Fruit fly (Drosophila melanogaster) whole organism, embryonic: ENCODE data around the gene CG14082.

Source experiments
- B-H2 ChIP-seq: fragments of 200-800 bp; sonication (Bioruptor generic); optimal IDR thresholded peaks from 2 replicates; lab custom pipeline; 2018; ENCODE audit warnings: missing biosample characterization, mild to moderate bottlenecking, missing genetic modification characterization
- BEAF-32 ChIP-seq: fragments of 200-800 bp; sonication (Bioruptor generic); optimal IDR thresholded peaks from 3 replicates; lab custom pipeline; 2017; ENCODE audit warnings: missing biosample characterization, missing genetic modification characterization, mild to moderate bottlenecking, moderate library complexity, missing genetic modification reagents
- CG10431 ChIP-seq: fragments of 200-800 bp; sonication (Bioruptor generic); optimal IDR thresholded peaks from 3 replicates; lab custom pipeline; 2018; ENCODE audit warnings: missing biosample characterization, mild to moderate bottlenecking, missing genetic modification characterization
- CG10979 ChIP-seq: fragments of 200-800 bp; sonication (Bioruptor generic); optimal IDR thresholded peaks from 2 replicates; lab custom pipeline; 2018; ENCODE audit warnings: missing biosample characterization, mild to moderate bottlenecking, missing genetic modification characterization, moderate library complexity
- CG13296 ChIP-seq: fragments of 200-800 bp; sonication (Bioruptor generic); optimal IDR thresholded peaks from 3 replicates; lab custom pipeline; 2018; ENCODE audit warnings: missing biosample characterization, mild to moderate bottlenecking, missing genetic modification characterization
- CG15601 ChIP-seq: fragments of 200-800 bp; sonication (Bioruptor generic); optimal IDR thresholded peaks from 3 replicates; lab custom pipeline; 2019; ENCODE audit warnings: missing biosample characterization, mild to moderate bottlenecking, missing genetic modification characterization, moderate library complexity
- CG18619 ChIP-seq: fragments of 200-800 bp; sonication (Bioruptor generic); optimal IDR thresholded peaks from 3 replicates; lab custom pipeline; 2017; ENCODE audit warnings: missing biosample characterization, mild to moderate bottlenecking, missing genetic modification characterization
- CG2116 ChIP-seq: fragments of 200-800 bp; sonication (Bioruptor generic); optimal IDR thresholded peaks from 3 replicates; lab custom pipeline; 2018; ENCODE audit warnings: missing biosample characterization, mild to moderate bottlenecking, missing genetic modification characterization
- CG2120 ChIP-seq: fragments of 200-800 bp; sonication (Bioruptor generic); optimal IDR thresholded peaks from 3 replicates; lab custom pipeline; 2016; ENCODE audit warnings: missing biosample characterization, missing genetic modification characterization
- CG2202 ChIP-seq: fragments of 200-800 bp; sonication (Bioruptor generic); optimal IDR thresholded peaks from 2 replicates; lab custom pipeline; 2018; ENCODE audit warnings: missing biosample characterization, mild to moderate bottlenecking, missing genetic modification characterization
- CG2678 ChIP-seq: fragments of 200-800 bp; sonication (Bioruptor generic); optimal IDR thresholded peaks from 3 replicates; lab custom pipeline; 2019; ENCODE audit warnings: missing biosample characterization, mild to moderate bottlenecking, missing genetic modification characterization, moderate library complexity
- CG3163 ChIP-seq: fragments of 200-800 bp; sonication (Bioruptor generic); optimal IDR thresholded peaks from 3 replicates; lab custom pipeline; 2016; ENCODE audit warnings: missing biosample characterization, missing genetic modification characterization
- CG3281 ChIP-seq: fragments of 200-800 bp; sonication (Bioruptor generic); optimal IDR thresholded peaks from 3 replicates; lab custom pipeline; 2017; ENCODE audit warnings: missing biosample characterization, mild to moderate bottlenecking, missing genetic modification characterization
- CG6683 ChIP-seq: fragments of 200-800 bp; sonication (Bioruptor generic); optimal IDR thresholded peaks from 2 replicates; lab custom pipeline; 2017; ENCODE audit warnings: missing biosample characterization, mild to moderate bottlenecking, missing genetic modification characterization, missing genetic modification reagents
- CG6765 ChIP-seq: fragments of 200-800 bp; sonication (Bioruptor generic); optimal IDR thresholded peaks from 3 replicates; lab custom pipeline; 2017; ENCODE audit warnings: missing biosample characterization, mild to moderate bottlenecking, missing genetic modification characterization
- CG7745 ChIP-seq: fragments of 200-800 bp; sonication (Bioruptor generic); optimal IDR thresholded peaks from 2 replicates; lab custom pipeline; 2018; ENCODE audit warnings: missing biosample characterization, mild to moderate bottlenecking, missing genetic modification characterization, moderate library complexity
- CG8388 ChIP-seq: fragments of 200-800 bp; sonication (Bioruptor generic); optimal IDR thresholded peaks from 2 replicates; lab custom pipeline; 2019; ENCODE audit warnings: missing biosample characterization, mild to moderate bottlenecking, missing genetic modification characterization, moderate library complexity
- CG9215 ChIP-seq: fragments of 200-800 bp; sonication (Bioruptor generic); IDR thresholded peaks from 2 replicates; pipeline ENCODE4 v1.3.6; 2022; ENCODE audit warnings: missing biosample characterization, missing genetic modification characterization
- CG9609 ChIP-seq: fragments of 200-800 bp; sonication (Bioruptor generic); optimal IDR thresholded peaks from 3 replicates; lab custom pipeline; 2016; ENCODE audit warnings: missing biosample characterization, missing genetic modification characterization
- D19A ChIP-seq: fragments of 200-800 bp; optimal IDR thresholded peaks from 3 replicates; lab custom pipeline; 2019; ENCODE audit warnings: missing biosample characterization, mild to moderate bottlenecking, missing genetic modification characterization, moderate library complexity
- Fer1 ChIP-seq: fragments of 200-800 bp; sonication (Bioruptor generic); optimal IDR thresholded peaks from 2 replicates; lab custom pipeline; 2017; ENCODE audit warnings: missing biosample characterization, mild to moderate bottlenecking, missing genetic modification characterization
- HLH4C ChIP-seq: fragments of 200-800 bp; sonication (Bioruptor generic); IDR thresholded peaks from 3 replicates; pipeline ENCODE4 v1.3.6; 2022; ENCODE audit warnings: missing biosample characterization, missing genetic modification characterization; ENCODE audit not compliant: partially characterized antibody
- HLHmδ ChIP-seq: fragments of 200-800 bp; sonication (Bioruptor generic); optimal IDR thresholded peaks from 2 replicates; lab custom pipeline; 2018; ENCODE audit warnings: missing biosample characterization, mild to moderate bottlenecking, missing genetic modification characterization, moderate library complexity
- Hey ChIP-seq: fragments of 200-800 bp; sonication (Bioruptor generic); optimal IDR thresholded peaks from 3 replicates; lab custom pipeline; 2018; ENCODE audit warnings: missing biosample characterization, mild to moderate bottlenecking, missing genetic modification characterization
- Med ChIP-seq: fragments of 200-800 bp; sonication (Bioruptor generic); peaks from one replicate; lab custom pipeline; 2016; ENCODE audit warnings: missing biosample characterization, missing genetic modification characterization, mild to moderate bottlenecking, inconsistent platforms, moderate library complexity
- Pdp1 ChIP-seq, 2 experiments: fragments of 200-800 bp; sonication (Bioruptor generic); optimal IDR thresholded peaks; 3 replicates each; lab custom pipeline; 2016; ENCODE audit warnings: missing biosample characterization in 2 of 2, missing genetic modification characterization in 2 of 2, mild to moderate bottlenecking in 1 of 2, moderate library complexity in 1 of 2
- Rfx ChIP-seq: fragments of 200-800 bp; sonication (Bioruptor generic); IDR thresholded peaks from 2 replicates; pipeline ENCODE4 v1.3.6; 2022; ENCODE audit warnings: missing biosample characterization, missing genetic modification characterization
- Scr ChIP-seq: fragments of 200-800 bp; sonication (Bioruptor generic); IDR thresholded peaks from 2 replicates; pipeline ENCODE4 v1.3.6; 2022; ENCODE audit warnings: missing biosample characterization, missing genetic modification characterization; ENCODE audit not compliant: partially characterized antibody
- ac ChIP-seq: fragments of 200-800 bp; sonication (Bioruptor generic); optimal IDR thresholded peaks from 3 replicates; lab custom pipeline; 2017; ENCODE audit warnings: missing biosample characterization, mild to moderate bottlenecking, missing genetic modification characterization
- cg ChIP-seq: fragments of 200-800 bp; sonication (Bioruptor generic); optimal IDR thresholded peaks from 3 replicates; lab custom pipeline; 2019; ENCODE audit warnings: missing biosample characterization, mild to moderate bottlenecking, missing genetic modification characterization, moderate library complexity
- chif ChIP-seq, 2 experiments: fragments of 200-800 bp; sonication (Bioruptor generic); optimal IDR thresholded peaks; 3 replicates each; lab custom pipeline; 2016; ENCODE audit warnings: missing biosample characterization in 2 of 2, missing genetic modification characterization in 2 of 2
- croc ChIP-seq: fragments of 200-800 bp; sonication (Bioruptor generic); conservative IDR thresholded peaks from 3 replicates; pipeline ENCODE4 v1.3.6; 2022; ENCODE audit warnings: missing biosample characterization, missing genetic modification characterization
- cwo ChIP-seq: fragments of 200-800 bp; sonication (Bioruptor generic); optimal IDR thresholded peaks from 3 replicates; lab custom pipeline; 2017; ENCODE audit warnings: missing biosample characterization, missing genetic modification characterization, mild to moderate bottlenecking, moderate library complexity, missing genetic modification reagents
- dimm ChIP-seq: fragments of 200-800 bp; sonication (Bioruptor generic); IDR thresholded peaks from 2 replicates; pipeline ENCODE4 v1.3.6; 2022; ENCODE audit warnings: missing biosample characterization, missing genetic modification characterization
- eve ChIP-seq, 2 experiments: fragments of >200 bp; optimal IDR thresholded peaks; 2 replicates each; lab custom pipeline; 2017; ENCODE audit warnings: missing biosample characterization in 2 of 2, missing genetic modification characterization in 2 of 2
- kah ChIP-seq: fragments of 200-800 bp; sonication (Bioruptor generic); optimal IDR thresholded peaks from 2 replicates; lab custom pipeline; 2018; ENCODE audit warnings: missing biosample characterization, mild to moderate bottlenecking, missing genetic modification characterization
- klu ChIP-seq: fragments of 200-800 bp; sonication (Bioruptor generic); IDR thresholded peaks from 2 replicates; pipeline ENCODE4 v1.3.6; 2022; ENCODE audit warnings: missing biosample characterization, missing genetic modification characterization
- lola ChIP-seq, 3 experiments: fragments of >200 bp in 2 of 3; fragments of 200-800 bp in 1 of 3; sonication (Bioruptor generic) in 1 of 3; optimal IDR thresholded peaks; 2 replicates each; lab custom pipeline; 2017 to 2019; ENCODE audit warnings: missing biosample characterization in 3 of 3, missing genetic modification characterization in 3 of 3, mild to moderate bottlenecking in 1 of 3, moderate library complexity in 1 of 3
- luna ChIP-seq: fragments of 200-800 bp; sonication (Bioruptor generic); optimal IDR thresholded peaks from 2 replicates; lab custom pipeline; 2016; ENCODE audit warnings: missing biosample characterization, missing genetic modification characterization
- odd ChIP-seq: fragments of 200-800 bp; sonication (Bioruptor generic); optimal IDR thresholded peaks from 2 replicates; lab custom pipeline; 2017; ENCODE audit warnings: missing biosample characterization, mild to moderate bottlenecking, missing genetic modification characterization
- pb ChIP-seq: fragments of 200-800 bp; sonication (Bioruptor generic); optimal IDR thresholded peaks from 3 replicates; lab custom pipeline; 2016; ENCODE audit warnings: missing biosample characterization, missing genetic modification characterization
- phol ChIP-seq: fragments of 200-800 bp; sonication (Bioruptor generic); optimal IDR thresholded peaks from 3 replicates; lab custom pipeline; 2018; ENCODE audit warnings: missing biosample characterization, mild to moderate bottlenecking, missing genetic modification characterization, moderate library complexity
- pros ChIP-seq: fragments of 200-800 bp; sonication (Bioruptor generic); optimal IDR thresholded peaks from 3 replicates; lab custom pipeline; 2019; ENCODE audit warnings: missing biosample characterization, mild to moderate bottlenecking, missing genetic modification characterization, moderate library complexity
- sd ChIP-seq: fragments of 200-800 bp; sonication (Bioruptor generic); optimal IDR thresholded peaks from 3 replicates; lab custom pipeline; 2018; ENCODE audit warnings: missing biosample characterization, mild to moderate bottlenecking, missing genetic modification characterization, moderate library complexity
- twi ChIP-seq: fragments of 200-800 bp; optimal IDR thresholded peaks from 2 replicates; lab custom pipeline; 2019; ENCODE audit warnings: missing biosample characterization, mild to moderate bottlenecking, missing genetic modification characterization, moderate library complexity
- z ChIP-seq: fragments of 200-800 bp; sonication (Bioruptor generic); IDR thresholded peaks from 3 replicates; pipeline ENCODE4 v1.3.6; 2022; ENCODE audit warnings: missing biosample characterization, missing genetic modification characterization

Gene CG14082

DNA sequence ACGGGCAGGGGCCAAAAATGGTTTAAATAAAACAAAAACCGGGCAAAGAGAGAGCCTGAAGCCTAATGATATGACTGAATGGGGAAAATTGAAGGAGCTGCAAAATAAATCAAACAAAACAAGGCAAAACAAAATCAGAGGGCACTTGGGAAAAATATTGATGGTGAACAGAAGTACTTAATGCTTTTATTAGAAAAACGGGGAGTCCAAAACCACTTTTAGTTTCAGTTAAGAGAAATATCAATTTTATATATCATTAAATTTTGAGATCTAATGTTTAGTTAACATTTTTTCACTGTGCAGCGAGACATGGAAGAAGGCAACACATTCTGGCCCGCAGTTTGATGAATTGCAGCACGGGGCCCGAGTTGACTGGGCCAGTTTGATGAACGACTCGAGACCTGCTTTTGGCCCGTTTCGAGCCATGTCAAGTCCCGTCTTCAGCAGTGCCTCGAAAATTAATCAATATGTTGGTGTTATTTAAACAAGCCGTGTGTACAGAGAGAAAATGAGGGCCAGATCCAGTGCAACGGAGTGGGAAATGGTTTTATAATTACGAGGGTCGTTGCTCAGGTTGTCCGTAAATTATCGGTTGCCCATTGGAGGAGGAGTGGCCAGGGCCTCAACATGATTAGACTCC is 27.6 kb upstream of the CG14082 start (continued):
- TF ChIP-seq CG9215 (GFP tag; lab: Robert Waterston, UW): no peak
- peak in 1 of 3 experiments; percentile 9 for TF ChIP-seq lola (GFP tag; optimal IDR thresholded peaks at IDR 0.05; lab: Kevin White, UChicago)
- no peak for TF ChIP-seq D19A (tag; lab: Kevin White, UChicago)
- TF ChIP-seq phol (tag; lab: Kevin White, UChicago): peak; percentile 52
- no peak for TF ChIP-seq CG2202
- no peak for TF ChIP-seq CG2116
- TF ChIP-seq HLHmδ: peak; percentile 46
- no peak for TF ChIP-seq luna
- no peak for TF ChIP-seq croc
- no peak for TF ChIP-seq klu (GFP tag; lab: Robert Waterston, UW)
- peak; percentile 1 for TF ChIP-seq CG8388 (GFP tag; lab: Kevin White, UChicago)
- TF ChIP-seq Hey (tag; lab: Kevin White, UChicago): no peak
- no peak for TF ChIP-seq Scr (GFP tag; lab: Robert Waterston, UW)
- peak; percentile 27 for TF ChIP-seq CG2678 (tag; lab: Kevin White, UChicago)
- no peak for TF ChIP-seq B-H2 (GFP tag; lab: Kevin White, UChicago)
- peak in 1 of 2 experiments; percentile 0 for TF ChIP-seq Pdp1 (GFP tag; optimal IDR thresholded peaks at IDR 0.05; lab: Kevin White, UChicago)
- TF ChIP-seq Rfx: no peak
- TF ChIP-seq ac (GFP tag; lab: Kevin White, UChicago): no peak
- peak; percentile 53 for TF ChIP-seq Med
- TF ChIP-seq HLH4C (GFP tag; lab: Robert Waterston, UW): no peak
- peak; percentile 15 for TF ChIP-seq CG9609 (GFP tag; lab: Kevin White, UChicago)
- TF ChIP-seq chif (GFP tag; optimal IDR thresholded peaks at IDR 0.05; lab: Kevin White, UChicago): peak in 1 of 2 experiments; percentile 30
- no peak for TF ChIP-seq CG10431 (GFP tag; lab: Kevin White, UChicago)
- TF ChIP-seq cwo: no peak
- peak; percentile 9 for TF ChIP-seq CG2120 (GFP tag; lab: Kevin White, UChicago)
- TF ChIP-seq kah (GFP tag; lab: Kevin White, UChicago): no peak
- TF ChIP-seq pb (GFP tag; lab: Kevin White, UChicago): no peak
- TF ChIP-seq BEAF-32 (GFP tag; lab: Kevin White, UChicago): no peak
- TF ChIP-seq dimm (GFP tag; lab: Robert Waterston, UW): no peak
- no peak for TF ChIP-seq CG3163 (GFP tag; lab: Kevin White, UChicago)

- 0 out of 3 replicates have a peak, but pooled peaks have one; percentile 12 for TF ChIP-seq z (GFP tag; lab: Robert Waterston, UW)
- no peak for TF ChIP-seq CG6765 (GFP tag; lab: Kevin White, UChicago)
- peak; percentile 36 for TF ChIP-seq cg
- TF ChIP-seq odd (GFP tag; lab: Kevin White, UChicago): peak; percentile 23
- peak; percentile 66 for TF ChIP-seq Med
- peak; percentile 27 for TF ChIP-seq CG15601 (tag; lab: Kevin White, UChicago)
- TF ChIP-seq CG7745 (tag; lab: Kevin White, UChicago): peak; percentile 18
- peak; percentile 18 for TF ChIP-seq CG18619 (GFP tag; lab: Kevin White, UChicago)
- peak; percentile 25 for TF ChIP-seq CG3281 (GFP tag; lab: Kevin White, UChicago)
- TF ChIP-seq twi (tag; lab: Kevin White, UChicago): peak; percentile 10
- TF ChIP-seq CG6683 (GFP tag; lab: Kevin White, UChicago): no peak
- peak in 1 of 2 experiments; percentile 22 for TF ChIP-seq eve (GFP tag; optimal IDR thresholded peaks at IDR 0.05; lab: Kevin White, UChicago)
- TF ChIP-seq Fer1 (GFP tag; lab: Kevin White, UChicago): peak; percentile 20
- TF ChIP-seq CG10979 (tag; lab: Kevin White, UChicago): no peak
- TF ChIP-seq pros (GFP tag; lab: Kevin White, UChicago): peak; percentile 15
- TF ChIP-seq sd (tag; lab: Kevin White, UChicago): peak; percentile 49
- TF ChIP-seq CG13296 (GFP tag; lab: Kevin White, UChicago): no peak
These were observed 26.3 kb upstream of the CG14082 start for dm6 chr3L:19164767-19165762.
